Fruit fly (Drosophila melanogaster) whole organism, embryonic: ENCODE results near the gene CG3408.

ENCODE experiments used
- Awh ChIP-seq: fragments of 200-800 bp; sonication (Bioruptor generic); IDR thresholded peaks from 2 replicates; pipeline ENCODE4, ENCODE4 v1.3.6; 2022; ENCODE audit warnings: missing biosample characterization, missing genetic modification characterization
- Bgb ChIP-seq: fragments of 200-800 bp; sonication (Bioruptor generic); IDR thresholded peaks from 2 replicates; pipeline ENCODE4 v1.3.6; 2022; ENCODE audit warnings: missing biosample characterization, missing genetic modification characterization; ENCODE audit not compliant: partially characterized antibody
- Bteb2 ChIP-seq: fragments of 200-800 bp; sonication (Bioruptor generic); optimal IDR thresholded peaks from 2 replicates; lab custom pipeline; 2016; ENCODE audit warnings: missing biosample characterization, missing genetic modification characterization
- C15 ChIP-seq: fragments of 200-800 bp; sonication (Bioruptor generic); IDR thresholded peaks from 3 replicates; pipeline ENCODE4 v1.3.6; 2022; ENCODE audit warnings: missing biosample characterization, missing genetic modification characterization
- CG11723 ChIP-seq: fragments of 200-800 bp; sonication (Bioruptor generic); optimal IDR thresholded peaks from 2 replicates; lab custom pipeline; 2017; ENCODE audit warnings: missing biosample characterization, mild to moderate bottlenecking, missing genetic modification characterization
- CG13624 ChIP-seq: fragments of 200-800 bp; sonication (Bioruptor generic); optimal IDR thresholded peaks from 2 replicates; lab custom pipeline; 2016; ENCODE audit warnings: missing biosample characterization, missing genetic modification characterization
- CG1647 ChIP-seq: fragments of 200-800 bp; sonication (Bioruptor generic); optimal IDR thresholded peaks from 3 replicates; lab custom pipeline; 2016; ENCODE audit warnings: missing biosample characterization, missing genetic modification characterization
- CG16863 ChIP-seq: fragments of 200-800 bp; sonication (Bioruptor generic); optimal IDR thresholded peaks from 3 replicates; lab custom pipeline; 2016; ENCODE audit warnings: missing biosample characterization, missing genetic modification characterization
- CG17359 ChIP-seq: fragments of 200-800 bp; sonication (Bioruptor generic); optimal IDR thresholded peaks from 3 replicates; lab custom pipeline; 2018; ENCODE audit warnings: missing biosample characterization, mild to moderate bottlenecking, missing genetic modification characterization, moderate library complexity
- CG30431 ChIP-seq: fragments of 200-800 bp; sonication (Bioruptor generic); optimal IDR thresholded peaks from 2 replicates; lab custom pipeline; 2017; ENCODE audit warnings: missing biosample characterization, missing genetic modification characterization
- CG33557 ChIP-seq: fragments of 200-800 bp; sonication (Bioruptor generic); optimal IDR thresholded peaks from 2 replicates; lab custom pipeline; 2019; ENCODE audit warnings: missing biosample characterization, mild to moderate bottlenecking, missing genetic modification characterization, moderate library complexity
- CG34376 ChIP-seq: fragments of 200-800 bp; sonication (Bioruptor generic); optimal IDR thresholded peaks from 2 replicates; lab custom pipeline; 2018; ENCODE audit warnings: missing biosample characterization, mild to moderate bottlenecking, missing genetic modification characterization
- CG4282 ChIP-seq: fragments of 200-800 bp; sonication (Bioruptor generic); optimal IDR thresholded peaks from 2 replicates; lab custom pipeline; 2016; ENCODE audit warnings: missing biosample characterization, missing genetic modification characterization
- CG4424 ChIP-seq: fragments of 200-800 bp; sonication (Bioruptor generic); optimal IDR thresholded peaks from 3 replicates; lab custom pipeline; 2016; ENCODE audit warnings: missing biosample characterization, missing genetic modification characterization
- CG9215 ChIP-seq: fragments of 200-800 bp; sonication (Bioruptor generic); IDR thresholded peaks from 2 replicates; pipeline ENCODE4 v1.3.6; 2022; ENCODE audit warnings: missing biosample characterization, missing genetic modification characterization
- CoRest ChIP-seq: fragments of 200-800 bp; sonication (Bioruptor generic); optimal IDR thresholded peaks from 3 replicates; lab custom pipeline; 2018; ENCODE audit warnings: missing biosample characterization, mild to moderate bottlenecking, missing genetic modification characterization, moderate library complexity
- CrebB ChIP-seq: fragments of 200-800 bp; sonication (Bioruptor generic); optimal IDR thresholded peaks from 3 replicates; lab custom pipeline; 2018; ENCODE audit warnings: missing biosample characterization, mild to moderate bottlenecking, missing genetic modification characterization
- Dad ChIP-seq: fragments of 200-800 bp; sonication (Bioruptor generic); optimal IDR thresholded peaks from 3 replicates; lab custom pipeline; 2016; ENCODE audit warnings: missing biosample characterization, missing genetic modification characterization
- Dek ChIP-seq: fragments of 200-800 bp; sonication (Bioruptor generic); optimal IDR thresholded peaks from 3 replicates; lab custom pipeline; 2019; ENCODE audit warnings: missing biosample characterization, mild to moderate bottlenecking, missing genetic modification characterization, moderate library complexity
- Dfd ChIP-seq, 2 experiments: fragments of >200 bp; optimal IDR thresholded peaks; 2 replicates each; lab custom pipeline; 2017; ENCODE audit warnings: missing biosample characterization in 2 of 2, missing genetic modification characterization in 2 of 2
- Doc2 ChIP-seq: fragments of 200-800 bp; sonication (Bioruptor generic); IDR thresholded peaks from 2 replicates; pipeline ENCODE4 v1.3.6; 2022; ENCODE audit warnings: missing biosample characterization, missing genetic modification characterization
- Dref ChIP-seq: fragments of 200-800 bp; sonication (Bioruptor generic); IDR thresholded peaks from 2 replicates; pipeline ENCODE4 v1.3.6; 2022; ENCODE audit warnings: missing biosample characterization, missing genetic modification characterization
- GATAe ChIP-seq: fragments of 200-800 bp; sonication (Bioruptor generic); conservative IDR thresholded peaks from 2 replicates; pipeline ENCODE4 v1.3.6; 2022; ENCODE audit warnings: missing biosample characterization, missing genetic modification characterization
- HHEX ChIP-seq: fragments of 200-800 bp; sonication (Bioruptor generic); optimal IDR thresholded peaks from 3 replicates; lab custom pipeline; 2017; ENCODE audit warnings: missing biosample characterization, mild to moderate bottlenecking, missing genetic modification characterization, missing genetic modification reagents
- HLHmδ ChIP-seq: fragments of 200-800 bp; sonication (Bioruptor generic); optimal IDR thresholded peaks from 2 replicates; lab custom pipeline; 2018; ENCODE audit warnings: missing biosample characterization, mild to moderate bottlenecking, missing genetic modification characterization, moderate library complexity
- HmgD ChIP-seq: fragments of 200-800 bp; sonication (Bioruptor generic); optimal IDR thresholded peaks from 3 replicates; lab custom pipeline; 2016; ENCODE audit warnings: missing biosample characterization, missing genetic modification characterization
- NC2α ChIP-seq: fragments of 200-800 bp; sonication (Bioruptor generic); optimal IDR thresholded peaks from 2 replicates; lab custom pipeline; 2016; ENCODE audit warnings: missing biosample characterization, missing genetic modification characterization
- Nf-YA ChIP-seq: fragments of 200-800 bp; sonication (Bioruptor generic); IDR thresholded peaks from 2 replicates; pipeline ENCODE4 v1.3.6; 2022; ENCODE audit warnings: missing biosample characterization, missing genetic modification characterization
- NfI ChIP-seq: fragments of 200-800 bp; sonication (Bioruptor generic); optimal IDR thresholded peaks from 3 replicates; lab custom pipeline; 2018; ENCODE audit warnings: missing biosample characterization, mild to moderate bottlenecking, missing genetic modification characterization, moderate library complexity
- Oaz ChIP-seq: fragments of 200-800 bp; sonication (Bioruptor generic); IDR thresholded peaks from 2 replicates; pipeline ENCODE4 v1.3.6; 2022; ENCODE audit warnings: missing biosample characterization, missing genetic modification characterization
- Rx ChIP-seq: fragments of 200-800 bp; sonication (Bioruptor generic); IDR thresholded peaks from 2 replicates; pipeline ENCODE4 v1.3.6; 2022; ENCODE audit warnings: missing biosample characterization, missing genetic modification characterization
- Sox102F ChIP-seq: fragments of 200-800 bp; sonication (Bioruptor generic); optimal IDR thresholded peaks from 2 replicates; lab custom pipeline; 2018; ENCODE audit warnings: missing biosample characterization, mild to moderate bottlenecking, missing genetic modification characterization, moderate library complexity
- Sry-δ ChIP-seq: fragments of 200-800 bp; sonication (Bioruptor generic); optimal IDR thresholded peaks from 2 replicates; lab custom pipeline; 2016; ENCODE audit warnings: missing biosample characterization, missing genetic modification characterization
- ase ChIP-seq: fragments of 200-800 bp; sonication (Bioruptor generic); IDR thresholded peaks from 3 replicates; pipeline ENCODE4 v1.3.6; 2022; ENCODE audit warnings: missing biosample characterization, missing genetic modification characterization
- bcd ChIP-seq: fragments of 200-800 bp; sonication (Bioruptor generic); optimal IDR thresholded peaks from 2 replicates; lab custom pipeline; 2017; ENCODE audit warnings: missing biosample characterization, mild to moderate bottlenecking, missing genetic modification characterization
- cad ChIP-seq: fragments of >200 bp; optimal IDR thresholded peaks from 2 replicates; lab custom pipeline; 2017; ENCODE audit warnings: missing biosample characterization, missing genetic modification characterization
- chif ChIP-seq, 2 experiments: fragments of 200-800 bp; sonication (Bioruptor generic); optimal IDR thresholded peaks; 3 replicates each; lab custom pipeline; 2016; ENCODE audit warnings: missing biosample characterization in 2 of 2, missing genetic modification characterization in 2 of 2
- emc ChIP-seq: fragments of 200-800 bp; sonication (Bioruptor generic); optimal IDR thresholded peaks from 2 replicates; lab custom pipeline; 2016; ENCODE audit warnings: missing biosample characterization, missing genetic modification characterization
- maf-S ChIP-seq: fragments of 200-800 bp; sonication (Bioruptor generic); optimal IDR thresholded peaks from 2 replicates; lab custom pipeline; 2016; ENCODE audit warnings: missing biosample characterization, missing genetic modification characterization
- mirr ChIP-seq: fragments of 200-800 bp; sonication (Bioruptor generic); optimal IDR thresholded peaks from 3 replicates; lab custom pipeline; 2018; ENCODE audit warnings: missing biosample characterization, mild to moderate bottlenecking, missing genetic modification characterization
- otp ChIP-seq: fragments of 200-800 bp; sonication (Bioruptor generic); IDR thresholded peaks from 3 replicates; pipeline ENCODE4, ENCODE4 v1.3.6; 2022; ENCODE audit warnings: missing biosample characterization, missing genetic modification characterization
- sd ChIP-seq: fragments of 200-800 bp; sonication (Bioruptor generic); optimal IDR thresholded peaks from 3 replicates; lab custom pipeline; 2018; ENCODE audit warnings: missing biosample characterization, mild to moderate bottlenecking, missing genetic modification characterization, moderate library complexity
- slp2 ChIP-seq: fragments of 200-800 bp; sonication (Bioruptor generic); optimal IDR thresholded peaks from 2 replicates; lab custom pipeline; 2016; ENCODE audit warnings: missing biosample characterization, missing genetic modification characterization
- stc ChIP-seq: fragments of 200-800 bp; sonication (Bioruptor generic); IDR thresholded peaks from 2 replicates; pipeline ENCODE4 v1.3.6; 2022; ENCODE audit warnings: missing biosample characterization, missing genetic modification characterization
- tio ChIP-seq: fragments of 200-800 bp; sonication (Bioruptor generic); optimal IDR thresholded peaks from 2 replicates; lab custom pipeline; 2017; ENCODE audit warnings: missing biosample characterization, missing genetic modification characterization, inconsistent platforms
- trem ChIP-seq: fragments of 200-800 bp; optimal IDR thresholded peaks from 3 replicates; lab custom pipeline; 2019; ENCODE audit warnings: missing biosample characterization, mild to moderate bottlenecking, missing genetic modification characterization, moderate library complexity
- ttk ChIP-seq: fragments of 200-800 bp; sonication (Bioruptor generic); IDR thresholded peaks from 2 replicates; pipeline ENCODE4 v2.1.2; 2022; ENCODE audit warnings: missing biosample characterization, missing genetic modification characterization
- tx ChIP-seq: fragments of 200-800 bp; sonication (Bioruptor generic); optimal IDR thresholded peaks from 2 replicates; lab custom pipeline; 2016; ENCODE audit warnings: missing biosample characterization, missing genetic modification characterization
- unc-4 ChIP-seq: fragments of 200-800 bp; sonication (Bioruptor generic); IDR thresholded peaks from 2 replicates; pipeline ENCODE4 v1.3.6; 2022; ENCODE audit warnings: missing biosample characterization, missing genetic modification characterization; ENCODE audit not compliant: partially characterized antibody
- usp ChIP-seq: fragments of >200 bp; optimal IDR thresholded peaks from 2 replicates; lab custom pipeline; 2017; ENCODE audit warnings: missing biosample characterization, missing genetic modification characterization
- vfl ChIP-seq: fragments of 200-800 bp; sonication (Bioruptor generic); optimal IDR thresholded peaks from 2 replicates; lab custom pipeline; 2016; ENCODE audit warnings: missing biosample characterization, missing genetic modification characterization
- z ChIP-seq: fragments of 200-800 bp; sonication (Bioruptor generic); IDR thresholded peaks from 3 replicates; pipeline ENCODE4 v1.3.6; 2022; ENCODE audit warnings: missing biosample characterization, missing genetic modification characterization

Gene CG3408

DNA sequence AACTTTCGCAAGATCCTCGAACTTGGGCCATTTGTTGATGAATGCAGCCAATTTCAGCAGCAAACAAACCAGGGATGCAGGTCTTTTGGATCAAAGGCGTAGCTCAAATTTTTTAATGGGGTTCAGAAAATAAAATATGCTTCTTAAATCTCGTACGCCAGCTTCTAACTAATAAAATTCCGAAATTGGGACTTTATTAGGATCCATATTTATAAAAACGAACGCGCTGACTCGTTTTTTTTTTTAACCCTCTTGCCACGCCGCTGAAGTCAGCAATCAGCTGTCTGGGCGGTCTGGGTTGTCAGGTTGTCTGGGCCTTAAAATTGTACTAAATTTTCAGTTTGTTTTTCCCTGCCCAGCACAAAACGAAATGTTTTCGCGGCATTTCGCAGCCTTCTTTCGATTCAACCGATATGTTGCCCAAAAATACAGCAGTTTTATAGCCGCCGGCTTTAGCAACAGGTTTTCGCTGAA lies 51.7 kb downstream of the CG3408 start, which contains the start of gene CG3437 (continued):
- TF ChIP-seq unc-4 (0 out of 2 replicates have a peak, but pooled peaks have one; percentile 30), mirr (GFP tag; lab: Kevin White, UChicago) (peak; percentile 99), usp (GFP tag; lab: Kevin White, UChicago) (no peak), Bgb (no peak), otp (peak; percentile 99), Doc2 (GFP tag; lab: Robert Waterston, UW) (peak; percentile 98), stc (GFP tag; lab: Robert Waterston, UW) (peak; percentile 99), CG9215 (GFP tag; lab: Robert Waterston, UW) (peak; percentile 99), GATAe (GFP tag; lab: Robert Waterston, UW) (peak; percentile 98), bcd (peak; percentile 99), CG13624 (GFP tag; lab: Kevin White, UChicago) (peak; percentile 99), HLHmδ (GFP tag; lab: Kevin White, UChicago) (no peak), chif (GFP tag; optimal IDR thresholded peaks at IDR 0.05; lab: Kevin White, UChicago) (peak; percentile 97 to 99), sd (tag; lab: Kevin White, UChicago) (peak; percentile 96), tio (GFP tag; lab: Kevin White, UChicago) (peak; percentile 98), trem (tag; lab: Kevin White, UChicago) (peak; percentile 84), z (GFP tag; lab: Robert Waterston, UW) (peak; percentile 82), Dek (peak; percentile 98), CG17359 (tag; lab: Kevin White, UChicago) (peak; percentile 99), CG30431 (peak; percentile 98), Sox102F (GFP tag; lab: Kevin White, UChicago) (peak; percentile 99), CG4424 (GFP tag; lab: Kevin White, UChicago) (peak; percentile 98), vfl (GFP tag; lab: Kevin White, UChicago) (peak; percentile 97), HHEX (GFP tag; lab: Kevin White, UChicago) (peak; percentile 99), slp2 (GFP tag; lab: Kevin White, UChicago) (peak; percentile 99), ttk (GFP tag; lab: Robert Waterston, UW) (peak; percentile 99), CG33557 (GFP tag; lab: Kevin White, UChicago) (peak; percentile 97), ase (GFP tag; lab: Robert Waterston, UW) (peak; percentile 99), tx (GFP tag; lab: Kevin White, UChicago) (peak; percentile 98), Awh (GFP tag; lab: Robert Waterston, UW) (peak; percentile 99), maf-S (GFP tag; lab: Kevin White, UChicago) (peak; percentile 98), Rx (GFP tag; lab: Robert Waterston, UW) (peak; percentile 100), Oaz (GFP tag; lab: Robert Waterston, UW) (peak; percentile 98), CG1647 (GFP tag; lab: Kevin White, UChicago) (peak; percentile 98), Dref (peak; percentile 51), NfI (GFP tag; lab: Kevin White, UChicago) (peak; percentile 99), Dad (GFP tag; lab: Kevin White, UChicago) (peak; percentile 99), Sry-δ (peak; percentile 78), Bteb2 (GFP tag; lab: Kevin White, UChicago) (peak; percentile 98), HmgD (GFP tag; lab: Kevin White, UChicago) (peak; percentile 97), CG16863 (peak; percentile 99), CG11723 (peak; percentile 97), CoRest (tag; lab: Kevin White, UChicago) (peak; percentile 99), CG34376 (GFP tag; lab: Kevin White, UChicago) (peak; percentile 99), emc (GFP tag; lab: Kevin White, UChicago) (peak; percentile 97), Dfd (GFP tag; optimal IDR thresholded peaks at IDR 0.05; lab: Kevin White, UChicago) (no peak), CG4282 (GFP tag; lab: Kevin White, UChicago) (peak; percentile 97), CrebB (peak; percentile 98), Nf-YA (GFP tag; lab: Robert Waterston, UW) (peak; percentile 98), cad (no peak), NC2α (GFP tag; lab: Kevin White, UChicago) (peak; percentile 97), C15 (GFP tag; lab: Robert Waterston, UW) (peak; percentile 98)
